Fruit fly (Drosophila melanogaster) whole organism, pupa: Measurements from ENCODE around the gene nudC.

Experiments used
- CG13204 ChIP-seq: fragments of 200-800 bp; sonication (Bioruptor generic); optimal IDR thresholded peaks from 2 replicates; lab custom pipeline; 2018; ENCODE audit warnings: missing biosample characterization, mild to moderate bottlenecking, missing genetic modification characterization, moderate library complexity
- CG32121 ChIP-seq: fragments of 200-800 bp; sonication (Bioruptor generic); IDR thresholded peaks from 2 replicates; pipeline ENCODE4 v1.3.6; 2022; ENCODE audit warnings: missing biosample characterization, missing genetic modification characterization

DNA sequence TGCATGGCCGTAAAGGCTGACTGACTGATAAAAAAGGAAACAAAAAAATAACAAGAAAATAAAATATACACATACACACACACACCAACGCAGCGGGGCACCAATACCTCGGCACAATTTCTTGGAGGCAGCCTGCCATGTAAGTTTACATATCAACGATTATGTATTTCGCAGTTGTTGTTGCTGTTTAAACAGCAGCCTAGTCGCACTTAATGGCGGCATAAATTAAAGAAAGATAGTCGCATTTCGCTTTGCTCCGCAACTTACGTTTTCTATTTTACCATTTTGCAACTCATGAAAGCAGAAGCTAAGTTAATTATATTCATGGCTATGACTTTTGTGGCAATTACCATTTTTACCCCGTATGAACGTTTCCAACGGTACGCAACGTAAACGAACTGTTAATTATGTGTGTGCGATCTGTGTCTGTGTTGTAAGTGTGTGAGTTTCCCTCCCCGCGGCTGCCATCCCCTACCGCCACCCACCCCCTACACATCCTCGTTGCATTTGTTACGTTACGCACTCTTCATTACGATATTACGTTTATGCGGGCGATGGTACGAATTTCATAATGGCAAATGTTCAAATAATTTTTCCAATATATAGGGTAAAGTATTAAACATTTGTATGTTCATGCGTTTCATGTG is 49.7 kb downstream of the nudC start:
- TF ChIP-seq CG13204 (GFP tag; lab: Kevin White, UChicago) (no peak), CG32121 (GFP tag; lab: Robert Waterston, UW) (0 out of 2 replicates have a peak, but pooled peaks have one; percentile 6)
